Fruit fly (Drosophila melanogaster): Measurements from ENCODE around the gene CG13005.
A peak's percentile ranks its signal among the peaks of the same experiment; 100 is the strongest.

Gene CG13005

dm6 chrX:16786860-16787415, 16.5 kb upstream of the CG13005 start, which contains the start of the genes CG9609 and Sap30:
TSS of gene CG9609 (minus strand) at chrX:16787008.
TSS of gene Sap30 (plus strand) at chrX:16787283.
- peak; percentile 8 for TF ChIP-seq phol (tag; optimal IDR thresholded peaks at IDR 0.05)
- peak; percentile 20 for TF ChIP-seq CG30020 (tag; optimal IDR thresholded peaks at IDR 0.05)
- TF ChIP-seq Ptx1 (GFP tag; IDR thresholded peaks at IDR 0.05): no peak
- TF ChIP-seq Med (GFP tag): peak; percentile 71
- no peak for TF ChIP-seq CG10462 (GFP tag; optimal IDR thresholded peaks at IDR 0.05)
- TF ChIP-seq CG18262 (tag; optimal IDR thresholded peaks at IDR 0.05): no peak
- no peak for TF ChIP-seq CrebB (tag; optimal IDR thresholded peaks at IDR 0.05)
- no peak for TF ChIP-seq bowl (GFP tag; IDR thresholded peaks at IDR 0.05)
- TF ChIP-seq CG10979 (tag; optimal IDR thresholded peaks at IDR 0.05): no peak
- no peak for TF ChIP-seq CG2129 (GFP tag; IDR thresholded peaks at IDR 0.05; ENCODE audit: partially characterized antibody)
- TF ChIP-seq CG13424 (tag; optimal IDR thresholded peaks at IDR 0.05): no peak
- no peak for TF ChIP-seq HHEX (GFP tag; optimal IDR thresholded peaks at IDR 0.05)
- peak in 1 of 2 experiments; percentile 14 for TF ChIP-seq Pdp1 (GFP tag; optimal IDR thresholded peaks at IDR 0.05)
- no peak for TF ChIP-seq CG1529 (GFP tag; optimal IDR thresholded peaks at IDR 0.05)
- TF ChIP-seq CG7928 (GFP tag; optimal IDR thresholded peaks at IDR 0.05): peak; percentile 90
- TF ChIP-seq Max (GFP tag; optimal IDR thresholded peaks at IDR 0.05): no peak
- TF ChIP-seq CG4617 (GFP tag; optimal IDR thresholded peaks at IDR 0.05; ENCODE audit: borderline replicate concordance): peak; percentile 38
- TF ChIP-seq CG10366 (GFP tag; IDR thresholded peaks at IDR 0.05): no peak
- no peak for TF ChIP-seq emc (GFP tag; optimal IDR thresholded peaks at IDR 0.05)
- TF ChIP-seq CG9437 (GFP tag; optimal IDR thresholded peaks at IDR 0.05): peak; percentile 43
- no peak for TF ChIP-seq CG10543 (GFP tag; optimal IDR thresholded peaks at IDR 0.05)
- peak; percentile 89 for TF ChIP-seq stwl (tag; optimal IDR thresholded peaks at IDR 0.05)
- TF ChIP-seq CG3847 (GFP tag; IDR thresholded peaks at IDR 0.05): peak; percentile 18; the same call in 1 of the 2 replicates
- no peak for TF ChIP-seq gcm2 (GFP tag; optimal IDR thresholded peaks at IDR 0.05)
- TF ChIP-seq CG10209 (GFP tag; optimal IDR thresholded peaks at IDR 0.05): no peak
- no peak for TF ChIP-seq Lpt (GFP tag; optimal IDR thresholded peaks at IDR 0.05)
- TF ChIP-seq CG31224 (GFP tag; IDR thresholded peaks at IDR 0.05): no peak
- TF ChIP-seq Ets65A (GFP tag): peak; percentile 79
- 0 out of 3 replicates have a peak, but pooled peaks have one; percentile 12 for TF ChIP-seq Opbp (GFP tag; IDR thresholded peaks at IDR 0.05; ENCODE audit: partially characterized antibody)
- peak; percentile 73 for TF ChIP-seq pzg (GFP tag; optimal IDR thresholded peaks at IDR 0.05)
- TF ChIP-seq Dref (GFP tag; IDR thresholded peaks at IDR 0.05): peak; percentile 73
- TF ChIP-seq pan (optimal IDR thresholded peaks at IDR 0.05): no peak
- peak in 1 of 2 experiments; percentile 22 for TF ChIP-seq pan (GFP tag; optimal IDR thresholded peaks at IDR 0.05 in 1 of 2, IDR thresholded peaks at IDR 0.05 in 1 of 2)
- no peak for TF ChIP-seq pita (GFP tag; optimal IDR thresholded peaks at IDR 0.05)
- no peak for TF ChIP-seq tx (GFP tag; optimal IDR thresholded peaks at IDR 0.05)
- TF ChIP-seq schlank (tag; optimal IDR thresholded peaks at IDR 0.05): no peak
- peak; percentile 15; the same call in 1 of the 2 replicates for TF ChIP-seq CG13287 (GFP tag; IDR thresholded peaks at IDR 0.05; ENCODE audit: partially characterized antibody)
- 0 out of 2 replicates have a peak, but pooled peaks have one; percentile 30 for TF ChIP-seq vvl (GFP tag; IDR thresholded peaks at IDR 0.05)
- TF ChIP-seq CG17829 (tag; optimal IDR thresholded peaks at IDR 0.05): peak; percentile 2
- no peak for TF ChIP-seq CG12104 (GFP tag; optimal IDR thresholded peaks at IDR 0.05)
- no peak for TF ChIP-seq NfI (GFP tag; optimal IDR thresholded peaks at IDR 0.05)
- no peak for TF ChIP-seq CkIIα-i1 (GFP tag; IDR thresholded peaks at IDR 0.05)
- no peak for TF ChIP-seq cwo (GFP tag; optimal IDR thresholded peaks at IDR 0.05)
- TF ChIP-seq vfl (GFP tag; optimal IDR thresholded peaks at IDR 0.05): no peak
- peak; percentile 66 for TF ChIP-seq Myb (GFP tag; optimal IDR thresholded peaks at IDR 0.05)
- peak; percentile 57 for TF ChIP-seq Ets97D (GFP tag; optimal IDR thresholded peaks at IDR 0.05)
- peak; percentile 29 for TF ChIP-seq CoRest (tag; optimal IDR thresholded peaks at IDR 0.05)
- peak; percentile 55 for TF ChIP-seq Sry-δ (GFP tag; optimal IDR thresholded peaks at IDR 0.05)
- peak; percentile 9 for TF ChIP-seq CG10267 (tag; optimal IDR thresholded peaks at IDR 0.05)
- no peak for TF ChIP-seq Xbp1 (GFP tag; optimal IDR thresholded peaks at IDR 0.05)

All from whole organism, embryonic.